Fruit fly (Drosophila melanogaster): ENCODE measurements around the gene dan.

The dan gene

dm6 chr3R:25183484-25184442, at the start of gene dan (continued):
- TF ChIP-seq maf-S (GFP tag; optimal IDR thresholded peaks at IDR 0.05) (no peak), insv (GFP tag; optimal IDR thresholded peaks at IDR 0.05) (no peak), Fer3 (tag; optimal IDR thresholded peaks at IDR 0.05) (peak; percentile 23), Deaf1 (tag; optimal IDR thresholded peaks at IDR 0.05) (peak; percentile 92), CG7372 (GFP tag; IDR thresholded peaks at IDR 0.05) (no peak), CG34224 (GFP tag; IDR thresholded peaks at IDR 0.05; ENCODE audit: partially characterized antibody) (no peak), p53 (GFP tag; optimal IDR thresholded peaks at IDR 0.05) (no peak), CG6689 (GFP tag; IDR thresholded peaks at IDR 0.05) (peak; percentile 39), CG17568 (GFP tag; optimal IDR thresholded peaks at IDR 0.05) (no peak), CG4707 (GFP tag; optimal IDR thresholded peaks at IDR 0.05) (no peak), CG18599 (GFP tag; optimal IDR thresholded peaks at IDR 0.05) (peak; percentile 54), Doc2 (GFP tag; IDR thresholded peaks at IDR 0.05) (no peak), Med (GFP tag) (no peak), bcd (GFP tag; optimal IDR thresholded peaks at IDR 0.05) (peak; percentile 40), CG5245 (GFP tag; optimal IDR thresholded peaks at IDR 0.05) (no peak), grau (tag; optimal IDR thresholded peaks at IDR 0.05) (peak; percentile 68), CG6683 (GFP tag; optimal IDR thresholded peaks at IDR 0.05) (no peak), Six4 (GFP tag; optimal IDR thresholded peaks at IDR 0.05) (no peak), TFAM (GFP tag; optimal IDR thresholded peaks at IDR 0.05) (no peak), Hmr (GFP tag; optimal IDR thresholded peaks at IDR 0.05) (peak; percentile 63), CG6254 (GFP tag; optimal IDR thresholded peaks at IDR 0.05) (no peak), MTF-1 (GFP tag; optimal IDR thresholded peaks at IDR 0.05; ENCODE audit: borderline replicate concordance) (no peak), Neu2 (GFP tag; optimal IDR thresholded peaks at IDR 0.05; ENCODE audit: borderline replicate concordance) (no peak), tin (GFP tag; optimal IDR thresholded peaks at IDR 0.05) (no peak), nau (GFP tag; optimal IDR thresholded peaks at IDR 0.05) (no peak), Awh (GFP tag; IDR thresholded peaks at IDR 0.05) (no peak), gcm2 (GFP tag; optimal IDR thresholded peaks at IDR 0.05) (no peak), z (GFP tag; IDR thresholded peaks at IDR 0.05) (no peak), luna (GFP tag; optimal IDR thresholded peaks at IDR 0.05) (no peak), sima (GFP tag; optimal IDR thresholded peaks at IDR 0.05) (no peak), Xrp1 (GFP tag; IDR thresholded peaks at IDR 0.05) (0 out of 2 replicates have a peak, but pooled peaks have one; percentile 37), CG11247 (GFP tag; IDR thresholded peaks at IDR 0.05) (no peak), CHES-1-like (GFP tag; optimal IDR thresholded peaks at IDR 0.05) (no peak), CG17912 (GFP tag; optimal IDR thresholded peaks at IDR 0.05) (no peak), CG8924 (tag; optimal IDR thresholded peaks at IDR 0.05) (peak; percentile 66), ftz-f1 (GFP tag; optimal IDR thresholded peaks at IDR 0.05) (no peak), CG14710 (tag; optimal IDR thresholded peaks at IDR 0.05) (peak; percentile 47), CG7786 (GFP tag; optimal IDR thresholded peaks at IDR 0.05) (no peak), H15 (GFP tag; IDR thresholded peaks at IDR 0.05) (no peak), sens-2 (GFP tag; IDR thresholded peaks at IDR 0.05) (no peak), NC2β (GFP tag; optimal IDR thresholded peaks at IDR 0.05) (no peak), ab (GFP tag; optimal IDR thresholded peaks at IDR 0.05) (no peak), Poxn (GFP tag; IDR thresholded peaks at IDR 0.05) (no peak), CG18764 (GFP tag; optimal IDR thresholded peaks at IDR 0.05) (no peak), CG9817 (tag; optimal IDR thresholded peaks at IDR 0.05) (peak; percentile 39), usp (GFP tag; optimal IDR thresholded peaks at IDR 0.05) (no peak), hb (GFP tag; IDR thresholded peaks at IDR 0.05; ENCODE audit: partially characterized antibody) (no peak), nerfin-2 (GFP tag; IDR thresholded peaks at IDR 0.05; ENCODE audit: partially characterized antibody) (no peak), CG18011 (GFP tag; optimal IDR thresholded peaks at IDR 0.05) (no peak)

All from whole organism, embryonic.